Fruit fly (Drosophila melanogaster): Measurements from ENCODE around the gene D19A.
"Not testable (repeated sequence)": the region's sequence is repeated elsewhere in the genome, so short reads cannot be mapped to it uniquely, and the experiment has no call there.

The D19A gene

DNA sequence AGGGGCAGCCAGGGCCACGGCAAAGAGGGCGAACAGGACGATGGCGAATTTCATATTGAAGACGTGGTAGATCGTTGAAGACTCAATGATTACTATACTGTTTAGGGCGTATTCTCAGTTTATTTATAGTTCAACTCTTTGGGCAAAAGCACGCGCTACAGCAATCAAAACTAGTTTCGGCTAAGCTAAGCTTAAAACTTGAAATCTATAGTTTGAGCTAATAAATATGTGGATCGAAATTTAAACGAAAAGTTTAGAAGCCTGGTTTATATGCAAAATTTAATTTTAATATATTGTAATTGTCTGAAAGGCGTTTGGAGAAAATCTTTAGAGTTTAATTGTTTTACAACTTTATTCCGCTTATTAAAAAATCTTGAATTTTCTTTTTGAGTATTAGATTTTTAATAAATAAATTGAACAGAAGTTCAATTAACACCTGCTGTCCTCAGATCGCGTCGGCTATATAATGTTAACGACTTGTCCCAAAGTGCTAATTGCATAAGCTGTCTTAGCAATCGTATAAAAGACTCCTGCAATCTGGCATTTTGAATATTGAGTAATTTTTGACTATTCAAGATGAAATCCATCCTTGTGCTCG, 38.1 kb downstream of the D19A start, which contains the start of the genes Cpr65Ax2 and Lcp65Aa:
TSS of gene Cpr65Ax2 (minus strand) at position 101 of the 598 bp plus-strand sequence.
TSS of gene Lcp65Aa (plus strand) at position 548 of the 598 bp plus-strand sequence.
- not testable (repeated sequence) for TF ChIP-seq topi (GFP tag; optimal IDR thresholded peaks at IDR 0.05); CG1621 (tag; optimal IDR thresholded peaks at IDR 0.05); Hr39 (GFP tag; optimal IDR thresholded peaks at IDR 0.05)

DNA sequence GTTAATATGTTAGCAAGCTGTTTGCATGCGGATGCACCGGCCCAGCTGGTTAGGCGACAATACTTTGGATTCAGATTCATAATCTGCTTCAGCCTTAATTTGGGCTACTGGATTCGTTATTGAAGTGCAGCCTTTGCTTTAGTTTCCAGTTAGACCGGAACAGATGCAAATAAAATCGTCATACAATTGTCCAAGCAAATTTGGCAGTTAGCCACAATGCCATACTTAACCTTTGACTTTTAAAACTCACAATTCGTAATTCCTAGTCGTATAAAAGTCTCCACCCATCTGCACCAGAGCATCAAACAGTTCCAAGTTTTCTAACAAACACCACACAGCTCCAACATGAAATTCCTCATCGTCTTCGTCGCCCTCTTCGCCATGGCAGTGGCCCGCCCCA, 39.7 kb downstream of the D19A start, which contains the start of gene Lcp65Ab1:
TSS of gene Lcp65Ab1 (plus strand) at position 301 of the 400 bp plus-strand sequence.
- not testable (repeated sequence) for TF ChIP-seq Sox14 (GFP tag; optimal IDR thresholded peaks at IDR 0.05); CG16779 (tag; optimal IDR thresholded peaks at IDR 0.05); vri (GFP tag; optimal IDR thresholded peaks at IDR 0.05)

DNA sequence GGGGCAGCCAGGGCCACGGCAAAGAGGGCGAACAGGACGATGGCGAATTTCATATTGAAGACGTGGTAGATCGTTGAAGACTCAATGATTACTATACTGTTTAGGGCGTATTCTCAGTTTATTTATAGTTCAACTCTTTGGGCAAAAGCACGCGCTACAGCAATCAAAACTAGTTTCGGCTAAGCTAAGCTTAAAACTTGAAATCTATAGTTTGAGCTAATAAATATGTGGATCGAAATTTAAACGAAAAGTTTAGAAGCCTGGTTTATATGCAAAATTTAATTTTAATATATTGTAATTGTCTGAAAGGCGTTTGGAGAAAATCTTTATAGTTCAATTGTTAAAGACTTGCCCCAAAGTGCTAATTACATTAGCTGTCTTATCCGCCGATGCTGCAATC, 41.0 kb downstream of the D19A start, which contains the start of gene Cpr65Ax1:
TSS of gene Cpr65Ax1 (minus strand) at position 101 of the 400 bp plus-strand sequence.
- TF ChIP-seq CG8632, salr, CG3919 (GFP tag; optimal IDR thresholded peaks at IDR 0.05): not testable (repeated sequence)

dm6 chr3L:6146374-6146773, 42.5 kb downstream of the D19A start, which contains the start of gene Lcp65Ab2:
Gene Lcp65Ab2 (plus strand): TSS chr3L:6146674.
- not testable (repeated sequence) for TF ChIP-seq OdsH, spab, achi (GFP tag; optimal IDR thresholded peaks at IDR 0.05)

DNA sequence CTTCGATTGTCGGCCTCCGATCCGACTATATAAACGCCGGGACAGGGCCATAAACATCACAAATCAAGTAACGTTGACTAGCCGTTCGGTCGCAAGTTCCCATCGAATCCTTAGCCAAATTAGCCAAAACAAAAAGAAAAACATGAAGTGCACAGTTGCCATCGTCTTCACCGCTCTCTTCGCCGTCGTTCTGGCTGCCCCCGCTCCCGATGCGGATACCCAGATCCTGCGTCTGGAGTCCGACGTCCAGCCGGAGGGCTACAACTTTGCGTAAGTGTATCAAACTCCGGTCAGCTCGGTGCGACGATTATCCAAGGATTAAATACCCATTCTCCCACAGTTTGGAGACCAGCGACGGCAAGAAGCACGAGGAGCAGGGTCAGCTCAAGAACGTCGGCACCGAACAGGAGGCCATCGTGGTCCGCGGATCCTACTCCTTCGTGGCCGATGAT, 44.1 kb downstream of the D19A start, which contains the start of gene Lcp65Ac:
TSS of gene Lcp65Ac (plus strand) at position 51 of the 452 bp plus-strand sequence.
- TF ChIP-seq eg (GFP tag; IDR thresholded peaks at IDR 0.05) (no peak), fkh (GFP tag; optimal IDR thresholded peaks at IDR 0.05) (no peak), CG6808 (GFP tag; optimal IDR thresholded peaks at IDR 0.05) (no peak), Hr4 (GFP tag; optimal IDR thresholded peaks at IDR 0.05) (no peak), Hr39 (GFP tag; optimal IDR thresholded peaks at IDR 0.05) (no peak), CG1621 (tag; optimal IDR thresholded peaks at IDR 0.05) (no peak), lz (GFP tag; optimal IDR thresholded peaks at IDR 0.05) (no peak), CG9139 (GFP tag; optimal IDR thresholded peaks at IDR 0.05) (no peak), fd59A (GFP tag; optimal IDR thresholded peaks at IDR 0.05) (no peak), CG4318 (GFP tag; optimal IDR thresholded peaks at IDR 0.05) (no peak), Ets21C (GFP tag; optimal IDR thresholded peaks at IDR 0.05) (no peak), achi (GFP tag; optimal IDR thresholded peaks at IDR 0.05) (no peak), Eip78C (GFP tag) (no peak), CG7368 (GFP tag; optimal IDR thresholded peaks at IDR 0.05) (no peak), CG6854 (GFP tag; optimal IDR thresholded peaks at IDR 0.05) (no peak), Hr38 (GFP tag; optimal IDR thresholded peaks at IDR 0.05) (no peak), pdm3 (GFP tag; optimal IDR thresholded peaks at IDR 0.05) (no peak), Ets96B (tag; optimal IDR thresholded peaks at IDR 0.05) (no peak), Sox102F (GFP tag; optimal IDR thresholded peaks at IDR 0.05) (no peak)

- TF ChIP-seq Blimp-1 (GFP tag; optimal IDR thresholded peaks at IDR 0.05) (peak; percentile 84), CG31627 (GFP tag; optimal IDR thresholded peaks at IDR 0.05) (no peak), Eip78C (GFP tag) (peak; percentile 58), CG6808 (GFP tag; optimal IDR thresholded peaks at IDR 0.05) (peak; percentile 14), ss (GFP tag; optimal IDR thresholded peaks at IDR 0.05) (peak; percentile 31 to 63)
Measured at dm6 chr3L:6143188-6143755, 45.7 kb downstream of the D19A start, which contains the start of gene Lcp65Ad. Gene Lcp65Ad (plus strand): TSS chr3L:6143395.

All from whole organism, prepupa.